Fruit fly (Drosophila melanogaster): Measurements from ENCODE around the gene CG8578.

The CG8578 gene

DNA sequence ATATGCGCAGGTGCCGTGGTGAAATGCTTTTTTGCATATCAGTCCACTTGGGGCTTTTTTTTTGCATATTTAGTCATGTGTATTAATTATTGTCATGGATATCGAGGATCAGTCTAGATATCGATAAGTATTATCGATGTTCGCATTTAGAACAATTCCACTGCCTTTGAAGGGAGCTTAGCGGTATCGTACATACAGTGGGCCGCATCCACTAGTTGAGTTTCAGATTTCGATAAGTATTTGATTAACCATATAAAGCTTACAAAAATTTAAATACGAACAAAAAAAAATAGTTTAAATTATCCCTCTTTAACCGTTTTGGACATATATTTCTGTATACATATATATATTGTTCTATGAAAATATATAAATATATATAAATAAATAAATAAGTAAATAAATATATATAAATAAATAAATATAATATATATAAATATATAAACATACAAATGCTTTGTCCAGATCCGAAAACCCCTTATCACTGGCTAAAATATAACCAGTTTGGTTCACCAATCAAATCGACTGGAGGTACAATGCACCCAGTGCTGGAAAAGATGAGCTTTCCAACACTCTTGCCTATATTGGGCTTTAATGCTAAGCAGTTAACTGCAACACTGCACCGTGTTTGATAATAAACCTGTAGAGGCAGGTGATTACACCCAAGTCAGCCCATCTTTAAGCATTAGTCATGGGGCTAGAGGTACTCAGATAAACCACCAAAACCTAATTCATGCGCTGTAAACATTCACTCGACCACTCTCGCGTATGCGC is 41.2 kb upstream of the CG8578 start (continued):
- no peak for TF ChIP-seq HLH54F (GFP tag; optimal IDR thresholded peaks at IDR 0.05)
- TF ChIP-seq sna (GFP tag; IDR thresholded peaks at IDR 0.05; ENCODE audit: partially characterized antibody), result peak; percentile 31; the same call in 1 of the 2 replicates
- peak; percentile 76 for TF ChIP-seq BEAF-32 (GFP tag; optimal IDR thresholded peaks at IDR 0.05)
- no peak for TF ChIP-seq CHES-1-like (GFP tag; optimal IDR thresholded peaks at IDR 0.05)
- no peak for TF ChIP-seq CG10147 (GFP tag; optimal IDR thresholded peaks at IDR 0.05)
- peak; percentile 27 for TF ChIP-seq exex (tag; optimal IDR thresholded peaks at IDR 0.05)
- peak; percentile 17 for TF ChIP-seq Six4 (GFP tag; optimal IDR thresholded peaks at IDR 0.05)
- no peak for TF ChIP-seq CG18011 (GFP tag; optimal IDR thresholded peaks at IDR 0.05)
- TF ChIP-seq CG14860 (GFP tag; IDR thresholded peaks at IDR 0.05; ENCODE audit: partially characterized antibody), result peak; percentile 74
- peak; percentile 20 for TF ChIP-seq CG10979 (tag; optimal IDR thresholded peaks at IDR 0.05)
- TF ChIP-seq CG6689 (GFP tag; IDR thresholded peaks at IDR 0.05), result no peak
- peak; percentile 66 for TF ChIP-seq row (GFP tag; IDR thresholded peaks at IDR 0.05)
- 0 out of 3 replicates have a peak, but pooled peaks have one; percentile 38 for TF ChIP-seq CG7963 (GFP tag; IDR thresholded peaks at IDR 0.05; ENCODE audit: partially characterized antibody)
- peak; percentile 22 for TF ChIP-seq MESR4 (GFP tag; optimal IDR thresholded peaks at IDR 0.05)
- TF ChIP-seq phol (tag; optimal IDR thresholded peaks at IDR 0.05), result peak; percentile 43
- no peak for TF ChIP-seq CG4854 (GFP tag; optimal IDR thresholded peaks at IDR 0.05)
- TF ChIP-seq CG9215 (GFP tag; IDR thresholded peaks at IDR 0.05), result no peak
- TF ChIP-seq CG2678 (tag; optimal IDR thresholded peaks at IDR 0.05), result peak; percentile 48
- peak; percentile 40 for TF ChIP-seq CoRest (tag; optimal IDR thresholded peaks at IDR 0.05)
- TF ChIP-seq mam (GFP tag; optimal IDR thresholded peaks at IDR 0.05), result peak; percentile 15
- TF ChIP-seq Bdp1 (GFP tag; optimal IDR thresholded peaks at IDR 0.05), result no peak
- peak; percentile 81 for TF ChIP-seq Scr (GFP tag; IDR thresholded peaks at IDR 0.05; ENCODE audit: partially characterized antibody)
- peak; percentile 3 for TF ChIP-seq CG8924 (tag; optimal IDR thresholded peaks at IDR 0.05)
- peak; percentile 31 for TF ChIP-seq CG2120 (GFP tag; optimal IDR thresholded peaks at IDR 0.05)
- TF ChIP-seq Fer1 (GFP tag; optimal IDR thresholded peaks at IDR 0.05), result peak; percentile 6
- TF ChIP-seq vvl (GFP tag; IDR thresholded peaks at IDR 0.05), result peak; percentile 18; the same call in 1 of the 2 replicates
- TF ChIP-seq CG7357 (GFP tag; IDR thresholded peaks at IDR 0.05), result peak; percentile 76
- TF ChIP-seq CG5180 (GFP tag; optimal IDR thresholded peaks at IDR 0.05), result no peak
- TF ChIP-seq D19A (tag; optimal IDR thresholded peaks at IDR 0.05), result peak; percentile 30
- TF ChIP-seq CG16779 (GFP tag; IDR thresholded peaks at IDR 0.05), result no peak
- TF ChIP-seq CG12659 (GFP tag; optimal IDR thresholded peaks at IDR 0.05), result peak; percentile 20
- peak in 1 of 2 experiments; percentile 30 for TF ChIP-seq Hr51 (GFP tag; optimal IDR thresholded peaks at IDR 0.05)
- no peak for TF ChIP-seq CG1602 (GFP tag; optimal IDR thresholded peaks at IDR 0.05)
- peak; percentile 70 for TF ChIP-seq inv (GFP tag; IDR thresholded peaks at IDR 0.05; ENCODE audit: partially characterized antibody)
- peak; percentile 72 for TF ChIP-seq ssp (GFP tag; IDR thresholded peaks at IDR 0.05)
- TF ChIP-seq bbx (GFP tag; IDR thresholded peaks at IDR 0.05; ENCODE audit: partially characterized antibody), result peak; percentile 74
- peak; percentile 81 for TF ChIP-seq CG13287 (GFP tag; IDR thresholded peaks at IDR 0.05; ENCODE audit: partially characterized antibody)
- no peak for TF ChIP-seq CG11085 (GFP tag; IDR thresholded peaks at IDR 0.05)
- no peak for TF ChIP-seq CG1647 (GFP tag; optimal IDR thresholded peaks at IDR 0.05)
- TF ChIP-seq Hr3 (GFP tag; optimal IDR thresholded peaks at IDR 0.05), result peak; percentile 25
- peak; percentile 62 for TF ChIP-seq gem (tag; optimal IDR thresholded peaks at IDR 0.05)
- TF ChIP-seq CG8388 (GFP tag; optimal IDR thresholded peaks at IDR 0.05), result peak; percentile 32
- no peak for TF ChIP-seq CG2199 (GFP tag; IDR thresholded peaks at IDR 0.05)
- TF ChIP-seq az2 (GFP tag; optimal IDR thresholded peaks at IDR 0.05), result peak; percentile 6
- TF ChIP-seq slou (GFP tag; optimal IDR thresholded peaks at IDR 0.05), result no peak
- TF ChIP-seq CG16813 (GFP tag; IDR thresholded peaks at IDR 0.05; ENCODE audit: partially characterized antibody), result peak; percentile 76
- TF ChIP-seq B-H2 (GFP tag; optimal IDR thresholded peaks at IDR 0.05), result peak; percentile 31

All from whole organism, embryonic.